Worm (Caenorhabditis elegans): ENCODE results near the gene F26A1.4.

DNA sequence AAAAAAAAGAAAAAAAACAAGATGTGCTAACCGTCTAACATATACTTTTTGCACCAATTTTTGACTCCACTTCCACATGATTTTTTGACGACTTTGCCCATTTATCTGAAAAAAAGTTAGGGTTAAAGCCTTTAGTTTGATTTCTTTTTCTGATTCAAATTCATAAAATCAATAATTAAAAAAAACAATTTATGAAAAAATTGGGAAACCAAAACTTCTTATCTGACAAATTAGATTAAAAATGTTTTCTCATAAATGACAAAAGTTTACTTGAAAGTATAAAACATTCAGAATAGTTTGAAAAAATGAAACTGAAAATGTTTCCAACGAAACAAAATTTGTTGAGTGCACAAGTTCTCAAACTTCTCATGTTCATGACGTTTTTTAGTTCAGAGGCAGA lies 2.5 kb downstream of the F26A1.4 start, which contains the start of gene F26A1.7:
- no peak for TF ChIP-seq elt-3 (tag; optimal IDR thresholded peaks at IDR 0.05)
- no peak for TF ChIP-seq nhr-76 (tag; optimal IDR thresholded peaks at IDR 0.05)
- no peak for TF ChIP-seq snpc-4 (tag; optimal IDR thresholded peaks at IDR 0.05)
- no peak for TF ChIP-seq drap-1 (GFP tag; optimal IDR thresholded peaks at IDR 0.05)
- no peak for TF ChIP-seq ces-1 (GFP tag; optimal IDR thresholded peaks at IDR 0.05)
- TF ChIP-seq lin-13 (tag; optimal IDR thresholded peaks at IDR 0.05) = no peak
- no peak for TF ChIP-seq blmp-1 (tag; optimal IDR thresholded peaks at IDR 0.05)
- TF ChIP-seq unc-62 (GFP tag; optimal IDR thresholded peaks at IDR 0.05) = no peak
- TF ChIP-seq ztf-11 (tag; optimal IDR thresholded peaks at IDR 0.05) = no peak
- no peak for TF ChIP-seq mls-2 (tag; optimal IDR thresholded peaks at IDR 0.05)
